Fruit fly (Drosophila melanogaster) whole organism, embryonic: Measurements from ENCODE around the gene CG42395.

ENCODE experiments used
- Abd-B ChIP-seq: fragments of 200-800 bp; sonication (Bioruptor generic); optimal IDR thresholded peaks from 2 replicates; lab custom pipeline; 2018; ENCODE audit warnings: missing biosample characterization, mild to moderate bottlenecking, missing genetic modification characterization, moderate library complexity
- BtbVII ChIP-seq: fragments of 200-800 bp; sonication (Bioruptor generic); optimal IDR thresholded peaks from 3 replicates; lab custom pipeline; 2017; ENCODE audit warnings: missing biosample characterization, mild to moderate bottlenecking, missing genetic modification characterization
- CG10431 ChIP-seq: fragments of 200-800 bp; sonication (Bioruptor generic); optimal IDR thresholded peaks from 3 replicates; lab custom pipeline; 2018; ENCODE audit warnings: missing biosample characterization, mild to moderate bottlenecking, missing genetic modification characterization
- CG11723 ChIP-seq: fragments of 200-800 bp; sonication (Bioruptor generic); optimal IDR thresholded peaks from 2 replicates; lab custom pipeline; 2017; ENCODE audit warnings: missing biosample characterization, mild to moderate bottlenecking, missing genetic modification characterization
- CG13424 ChIP-seq: fragments of 200-800 bp; sonication (Bioruptor generic); optimal IDR thresholded peaks from 2 replicates; lab custom pipeline; 2019; ENCODE audit warnings: missing biosample characterization, mild to moderate bottlenecking, missing genetic modification characterization, moderate library complexity
- CG14050 ChIP-seq: fragments of 200-800 bp; sonication (Bioruptor generic); IDR thresholded peaks from 3 replicates; pipeline ENCODE4 v1.3.6; 2022; ENCODE audit warnings: missing biosample characterization, missing genetic modification characterization
- CG14965 ChIP-seq: fragments of 200-800 bp; sonication (Bioruptor generic); optimal IDR thresholded peaks from 2 replicates; lab custom pipeline; 2016; ENCODE audit warnings: missing biosample characterization, missing genetic modification characterization, borderline replicate concordance
- CG15073 ChIP-seq: fragments of 200-800 bp; sonication (Bioruptor generic); optimal IDR thresholded peaks from 2 replicates; lab custom pipeline; 2016; ENCODE audit warnings: missing biosample characterization, missing genetic modification characterization
- CG17829 ChIP-seq: fragments of 200-800 bp; optimal IDR thresholded peaks from 2 replicates; lab custom pipeline; 2019; ENCODE audit warnings: missing biosample characterization, mild to moderate bottlenecking, missing genetic modification characterization, moderate library complexity
- CG2889 ChIP-seq: fragments of 200-800 bp; sonication (Bioruptor generic); IDR thresholded peaks from 3 replicates; pipeline ENCODE4 v1.3.6; 2022; ENCODE audit warnings: missing biosample characterization, missing genetic modification characterization
- CG32772 ChIP-seq: fragments of 200-800 bp; sonication (Bioruptor generic); IDR thresholded peaks from 2 replicates; pipeline ENCODE4 v1.3.6; 2022; ENCODE audit warnings: missing biosample characterization, missing genetic modification characterization
- CG3995 ChIP-seq: fragments of 200-800 bp; sonication (Bioruptor generic); optimal IDR thresholded peaks from 3 replicates; lab custom pipeline; 2016; ENCODE audit warnings: missing biosample characterization, missing genetic modification characterization
- CG4282 ChIP-seq: fragments of 200-800 bp; sonication (Bioruptor generic); optimal IDR thresholded peaks from 2 replicates; lab custom pipeline; 2016; ENCODE audit warnings: missing biosample characterization, missing genetic modification characterization
- CG4854 ChIP-seq: fragments of 200-800 bp; sonication (Bioruptor generic); optimal IDR thresholded peaks from 2 replicates; lab custom pipeline; 2016; ENCODE audit warnings: missing biosample characterization, missing genetic modification characterization, inconsistent platforms
- CG8290 ChIP-seq, 3 experiments: fragments of 200-800 bp; sonication (Bioruptor generic); optimal IDR thresholded peaks; 2 replicates each; lab custom pipeline; 2016 to 2019; ENCODE audit warnings: missing biosample characterization in 3 of 3, missing genetic modification characterization in 3 of 3, mild to moderate bottlenecking in 2 of 3, moderate library complexity in 1 of 3
- CG8359 ChIP-seq: fragments of 200-800 bp; sonication (Bioruptor generic); optimal IDR thresholded peaks from 2 replicates; lab custom pipeline; 2017; ENCODE audit warnings: missing biosample characterization, mild to moderate bottlenecking, missing genetic modification characterization, borderline replicate concordance
- CG8478 ChIP-seq: fragments of >200 bp; optimal IDR thresholded peaks from 2 replicates; lab custom pipeline; 2018
- Chrac-16 ChIP-seq: fragments of 200-800 bp; sonication (Bioruptor generic); optimal IDR thresholded peaks from 3 replicates; lab custom pipeline; 2016; ENCODE audit warnings: missing biosample characterization, missing genetic modification characterization
- CkIIα-i1 ChIP-seq: fragments of 200-800 bp; sonication (Bioruptor generic); IDR thresholded peaks from 2 replicates; pipeline ENCODE4 v1.3.6; 2022; ENCODE audit warnings: missing biosample characterization, missing genetic modification characterization
- Deaf1 ChIP-seq: fragments of 200-800 bp; optimal IDR thresholded peaks from 3 replicates; lab custom pipeline; 2019; ENCODE audit warnings: missing biosample characterization, mild to moderate bottlenecking, missing genetic modification characterization, moderate library complexity
- E2f2 ChIP-seq: fragments of 200-800 bp; sonication (Bioruptor generic); IDR thresholded peaks from 2 replicates; pipeline ENCODE4 v1.3.6; 2022; ENCODE audit warnings: missing biosample characterization, missing genetic modification characterization
- ERR ChIP-seq: fragments of 200-800 bp; sonication (Bioruptor generic); optimal IDR thresholded peaks from 2 replicates; lab custom pipeline; 2016; ENCODE audit warnings: missing biosample characterization, missing genetic modification characterization
- Gsc ChIP-seq: fragments of 200-800 bp; sonication (Bioruptor generic); IDR thresholded peaks from 2 replicates; pipeline ENCODE4 v1.3.6; 2022; ENCODE audit warnings: missing biosample characterization, missing genetic modification characterization
- HLH54F ChIP-seq: fragments of 200-800 bp; sonication (Bioruptor generic); optimal IDR thresholded peaks from 3 replicates; lab custom pipeline; 2016; ENCODE audit warnings: missing biosample characterization, missing genetic modification characterization
- HmgD ChIP-seq: fragments of 200-800 bp; sonication (Bioruptor generic); optimal IDR thresholded peaks from 3 replicates; lab custom pipeline; 2016; ENCODE audit warnings: missing biosample characterization, missing genetic modification characterization
- Hr78 ChIP-seq, 2 experiments: fragments of 200-800 bp in 1 of 2; fragments of >200 bp in 1 of 2; sonication (Bioruptor generic) in 1 of 2; optimal IDR thresholded peaks; 2 replicates each; lab custom pipeline; 2017 to 2019; ENCODE audit warnings: missing biosample characterization in 2 of 2, missing genetic modification characterization in 2 of 2, mild to moderate bottlenecking in 1 of 2, moderate library complexity in 1 of 2
- Lim3 ChIP-seq: fragments of 200-800 bp; sonication (Bioruptor generic); IDR thresholded peaks from 2 replicates; pipeline ENCODE4 v1.3.6; 2022; ENCODE audit warnings: missing biosample characterization, missing genetic modification characterization
- Med ChIP-seq: fragments of 200-800 bp; sonication (Bioruptor generic); peaks from one replicate; lab custom pipeline; 2016; ENCODE audit warnings: missing biosample characterization, missing genetic modification characterization, mild to moderate bottlenecking, inconsistent platforms, moderate library complexity
- NC2β ChIP-seq: fragments of 200-800 bp; sonication (Bioruptor generic); optimal IDR thresholded peaks from 2 replicates; lab custom pipeline; 2016; ENCODE audit warnings: missing biosample characterization, missing genetic modification characterization
- Neu2 ChIP-seq: fragments of 200-800 bp; sonication (Bioruptor generic); optimal IDR thresholded peaks from 3 replicates; lab custom pipeline; 2016; ENCODE audit warnings: missing biosample characterization, missing genetic modification characterization, borderline replicate concordance
- Nf-YA ChIP-seq: fragments of 200-800 bp; sonication (Bioruptor generic); IDR thresholded peaks from 2 replicates; pipeline ENCODE4 v1.3.6; 2022; ENCODE audit warnings: missing biosample characterization, missing genetic modification characterization
- Sin3A ChIP-seq: fragments of >200 bp; optimal IDR thresholded peaks from 2 replicates; lab custom pipeline; 2018
- ab ChIP-seq: fragments of 200-800 bp; sonication (Bioruptor generic); optimal IDR thresholded peaks from 2 replicates; lab custom pipeline; 2016; ENCODE audit warnings: missing biosample characterization, missing genetic modification characterization
- aop ChIP-seq: fragments of 200-800 bp; sonication (Bioruptor generic); IDR thresholded peaks from 2 replicates; pipeline ENCODE4 v1.3.6; 2022; ENCODE audit warnings: missing biosample characterization, missing genetic modification characterization
- ara ChIP-seq: fragments of 200-800 bp; sonication (Bioruptor generic); IDR thresholded peaks from 2 replicates; pipeline ENCODE4 v1.3.6; 2022; ENCODE audit warnings: missing biosample characterization, missing genetic modification characterization
- az2 ChIP-seq: fragments of 200-800 bp; sonication (Bioruptor generic); optimal IDR thresholded peaks from 3 replicates; lab custom pipeline; 2016; ENCODE audit warnings: missing biosample characterization, missing genetic modification characterization
- bowl ChIP-seq: fragments of 200-800 bp; sonication (Bioruptor generic); IDR thresholded peaks from 2 replicates; pipeline ENCODE4 v1.3.6; 2022; ENCODE audit warnings: missing biosample characterization, missing genetic modification characterization
- disco-r ChIP-seq: fragments of 200-800 bp; sonication (Bioruptor generic); optimal IDR thresholded peaks from 2 replicates; lab custom pipeline; 2016; ENCODE audit warnings: missing biosample characterization, missing genetic modification characterization
- eyg ChIP-seq: fragments of 200-800 bp; sonication (Bioruptor generic); optimal IDR thresholded peaks from 3 replicates; lab custom pipeline; 2016; ENCODE audit warnings: missing biosample characterization, missing genetic modification characterization
- grau ChIP-seq: fragments of 200-800 bp; optimal IDR thresholded peaks from 3 replicates; lab custom pipeline; 2019; ENCODE audit warnings: missing biosample characterization, mild to moderate bottlenecking, missing genetic modification characterization, moderate library complexity
- luna ChIP-seq: fragments of 200-800 bp; sonication (Bioruptor generic); optimal IDR thresholded peaks from 2 replicates; lab custom pipeline; 2016; ENCODE audit warnings: missing biosample characterization, missing genetic modification characterization
- nau ChIP-seq: fragments of 200-800 bp; sonication (Bioruptor generic); optimal IDR thresholded peaks from 3 replicates; lab custom pipeline; 2017; ENCODE audit warnings: missing biosample characterization, mild to moderate bottlenecking, missing genetic modification characterization, missing genetic modification reagents
- psq ChIP-seq: fragments of 200-800 bp; sonication (Bioruptor generic); optimal IDR thresholded peaks from 2 replicates; lab custom pipeline; 2017; ENCODE audit warnings: missing biosample characterization, missing genetic modification characterization
- sens ChIP-seq: fragments of 200-800 bp; sonication (Bioruptor generic); peaks from one replicate; lab custom pipeline; 2016; ENCODE audit warnings: missing biosample characterization, missing genetic modification characterization
- sisA ChIP-seq: fragments of 200-800 bp; sonication (Bioruptor generic); IDR thresholded peaks from 2 replicates; pipeline ENCODE4 v1.3.6; 2022; ENCODE audit warnings: missing biosample characterization, missing genetic modification characterization
- slp2 ChIP-seq: fragments of 200-800 bp; sonication (Bioruptor generic); optimal IDR thresholded peaks from 2 replicates; lab custom pipeline; 2016; ENCODE audit warnings: missing biosample characterization, missing genetic modification characterization
- sna ChIP-seq: fragments of 200-800 bp; sonication (Bioruptor generic); IDR thresholded peaks from 2 replicates; pipeline ENCODE4 v1.3.6; 2022; ENCODE audit warnings: missing biosample characterization, missing genetic modification characterization; ENCODE audit not compliant: partially characterized antibody
- sr ChIP-seq: fragments of 200-800 bp; sonication (Bioruptor generic); IDR thresholded peaks from 3 replicates; pipeline ENCODE4 v1.3.6; 2022; ENCODE audit warnings: missing biosample characterization, missing genetic modification characterization
- tio ChIP-seq: fragments of 200-800 bp; sonication (Bioruptor generic); optimal IDR thresholded peaks from 2 replicates; lab custom pipeline; 2017; ENCODE audit warnings: missing biosample characterization, missing genetic modification characterization, inconsistent platforms
- ttk ChIP-seq: fragments of 200-800 bp; sonication (Bioruptor generic); IDR thresholded peaks from 2 replicates; pipeline ENCODE4 v2.1.2; 2022; ENCODE audit warnings: missing biosample characterization, missing genetic modification characterization
- tx ChIP-seq: fragments of 200-800 bp; sonication (Bioruptor generic); optimal IDR thresholded peaks from 2 replicates; lab custom pipeline; 2016; ENCODE audit warnings: missing biosample characterization, missing genetic modification characterization
- wdn ChIP-seq: fragments of 200-800 bp; sonication (Bioruptor generic); IDR thresholded peaks from 2 replicates; pipeline ENCODE4 v1.3.6; 2022; ENCODE audit warnings: missing biosample characterization, missing genetic modification characterization
- zf30C ChIP-seq: fragments of 200-800 bp; sonication (Bioruptor generic); optimal IDR thresholded peaks from 3 replicates; lab custom pipeline; 2018; ENCODE audit warnings: missing biosample characterization, mild to moderate bottlenecking, missing genetic modification characterization

The CG42395 gene

dm6 chrX:9589928-9590327, 13.9 kb upstream of the CG42395 start (continued):
- TF ChIP-seq CG3995 (GFP tag; lab: Kevin White, UChicago) (no peak), az2 (peak; percentile 36), Med (GFP tag; lab: Kevin White, UChicago) (peak; percentile 25), bowl (GFP tag; lab: Robert Waterston, UW) (no peak), sens (GFP tag; lab: Kevin White, UChicago) (peak; percentile 43), HLH54F (GFP tag; lab: Kevin White, UChicago) (no peak), aop (GFP tag; lab: Robert Waterston, UW) (no peak), CG8478 (lab: Kevin White, UChicago) (no peak), Deaf1 (tag; lab: Kevin White, UChicago) (peak; percentile 3), CG15073 (GFP tag; lab: Kevin White, UChicago) (no peak), CG10431 (GFP tag; lab: Kevin White, UChicago) (no peak), CG14050 (GFP tag; lab: Robert Waterston, UW) (0 out of 3 replicates have a peak, but pooled peaks have one; percentile 9), E2f2 (no peak), CG17829 (tag; lab: Kevin White, UChicago) (peak; percentile 26), CG14965 (GFP tag; lab: Kevin White, UChicago) (no peak), CG8359 (no peak), sna (GFP tag; lab: Robert Waterston, UW) (no peak), tio (GFP tag; lab: Kevin White, UChicago) (peak; percentile 39), Hr78 (GFP tag; optimal IDR thresholded peaks at IDR 0.05; lab: Kevin White, UChicago) (no peak), BtbVII (GFP tag; lab: Kevin White, UChicago) (no peak), Lim3 (GFP tag; lab: Robert Waterston, UW) (no peak), ab (GFP tag; lab: Kevin White, UChicago) (no peak), ttk (no peak), slp2 (GFP tag; lab: Kevin White, UChicago) (no peak), CG4854 (no peak), Gsc (GFP tag; lab: Robert Waterston, UW) (no peak), HmgD (GFP tag; lab: Kevin White, UChicago) (no peak), Abd-B (peak; percentile 31), luna (GFP tag; lab: Kevin White, UChicago) (no peak), grau (tag; lab: Kevin White, UChicago) (peak; percentile 67), sisA (GFP tag; lab: Robert Waterston, UW) (0 out of 2 replicates have a peak, but pooled peaks have one; percentile 34), ara (no peak), CG4282 (no peak), CG2889 (GFP tag; lab: Robert Waterston, UW) (no peak), psq (GFP tag; lab: Kevin White, UChicago) (no peak), CkIIα-i1 (GFP tag; lab: Robert Waterston, UW) (no peak), Neu2 (GFP tag; lab: Kevin White, UChicago) (no peak), ERR (GFP tag; lab: Kevin White, UChicago) (no peak), nau (GFP tag; lab: Kevin White, UChicago) (peak; percentile 4), zf30C (GFP tag; lab: Kevin White, UChicago) (no peak), CG11723 (GFP tag; lab: Kevin White, UChicago) (peak; percentile 36), eyg (no peak), CG8290 (GFP tag; optimal IDR thresholded peaks at IDR 0.05; lab: Kevin White, UChicago) (no peak), CG8290 (tag; optimal IDR thresholded peaks at IDR 0.05; lab: Kevin White, UChicago) (peak in 1 of 2 experiments; percentile 14), CG13424 (tag; lab: Kevin White, UChicago) (peak; percentile 64), tx (GFP tag; lab: Kevin White, UChicago) (no peak), NC2β (GFP tag; lab: Kevin White, UChicago) (no peak), disco-r (GFP tag; lab: Kevin White, UChicago) (no peak), Sin3A (lab: Kevin White, UChicago) (no peak), Nf-YA (GFP tag; lab: Robert Waterston, UW) (no peak), Chrac-16 (GFP tag; lab: Kevin White, UChicago) (no peak), sr (no peak), wdn (GFP tag; lab: Robert Waterston, UW) (no peak), CG32772 (GFP tag; lab: Robert Waterston, UW) (peak; percentile 26; the same call in 1 of the 2 replicates)
